Worm (Caenorhabditis elegans): ENCODE measurements around the gene F21D5.4.

DNA sequence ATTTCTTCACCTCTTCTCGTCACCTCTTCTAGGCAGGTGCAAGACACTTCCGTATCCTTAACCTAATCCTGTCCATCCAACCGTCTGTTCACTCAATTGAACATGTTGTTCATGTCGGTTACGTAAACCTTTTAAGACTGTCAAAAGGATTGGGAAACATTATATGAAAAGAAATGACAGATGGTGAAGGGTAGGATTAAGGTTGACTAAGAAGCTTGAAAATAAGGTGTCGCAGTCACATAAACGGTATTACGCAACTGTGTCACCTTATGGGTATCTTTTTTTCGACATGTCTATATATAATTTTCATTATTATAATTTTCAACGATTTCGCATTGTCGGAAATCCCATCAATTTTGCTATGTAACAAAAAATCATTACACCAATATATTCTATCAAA lies 15.1 kb upstream of the F21D5.4 start:
- TF ChIP-seq scrt-1 (GFP tag; IDR thresholded peaks at IDR 0.05) (no peak), ama-1 (optimal IDR thresholded peaks at IDR 0.05) (no peak), B0310.2 (tag; optimal IDR thresholded peaks at IDR 0.05) (no peak), ets-7 (tag; optimal IDR thresholded peaks at IDR 0.05) (no peak)
